Worm (Caenorhabditis elegans) whole organism, late embryonic: ENCODE data around the gene C33A12.4.

Experiments used
- C38D4.7 ChIP-seq: fragments of 200-800 bp; sonication (Bioruptor generic); optimal IDR thresholded peaks from 2 replicates; lab custom pipeline; 2018; ENCODE audit warnings: mild to moderate bottlenecking, missing genetic modification characterization, moderate library complexity, missing compliant biosample characterization
- F13H6.1 ChIP-seq: sonication (generic microtip); optimal IDR thresholded peaks from 2 replicates; lab custom pipeline; 2016; ENCODE audit warnings: missing genetic modification characterization, missing compliant biosample characterization
- K09A11.1 ChIP-seq: sonication (generic microtip); optimal IDR thresholded peaks from 2 replicates; lab custom pipeline; 2017; ENCODE audit warnings: antibody characterized with exemption, mild to moderate bottlenecking, missing genetic modification characterization, missing compliant biosample characterization; ENCODE audit not compliant: insufficient read depth
- T23F11.4 ChIP-seq: fragments of 200-800 bp; sonication (Bioruptor generic); optimal IDR thresholded peaks from 2 replicates; lab custom pipeline; 2018; ENCODE audit warnings: mild to moderate bottlenecking, missing genetic modification characterization, missing compliant biosample characterization
- Y22D7AL.16 ChIP-seq: sonication (generic microtip); optimal IDR thresholded peaks from 2 replicates; lab custom pipeline; 2016; ENCODE audit warnings: missing genetic modification characterization, missing compliant biosample characterization
- ahr-1 ChIP-seq: sonication (generic microtip); optimal IDR thresholded peaks from 2 replicates; lab custom pipeline; 2016; ENCODE audit warnings: missing genetic modification characterization, missing compliant biosample characterization
- ceh-14 ChIP-seq: sonication (generic microtip); optimal IDR thresholded peaks from 2 replicates; lab custom pipeline; 2016; ENCODE audit warnings: missing genotype, missing genetic modification characterization, missing compliant biosample characterization
- ceh-18 ChIP-seq: sonication (generic microtip); optimal IDR thresholded peaks from 2 replicates; lab custom pipeline; 2016; ENCODE audit warnings: missing genetic modification characterization, missing compliant biosample characterization
- ceh-19 ChIP-seq: fragments of 200-800 bp; sonication (Bioruptor generic); optimal IDR thresholded peaks from 2 replicates; lab custom pipeline; 2018; ENCODE audit warnings: mild to moderate bottlenecking, missing genetic modification characterization, missing compliant biosample characterization
- ceh-2 ChIP-seq: sonication (generic microtip); optimal IDR thresholded peaks from 2 replicates; lab custom pipeline; 2016; ENCODE audit warnings: missing genotype, missing genetic modification characterization, missing compliant biosample characterization
- ceh-22 ChIP-seq: sonication (generic microtip); optimal IDR thresholded peaks from 2 replicates; lab custom pipeline; 2017; ENCODE audit warnings: missing biosample characterization, missing genetic modification characterization
- ceh-24 ChIP-seq: sonication (generic microtip); optimal IDR thresholded peaks from 2 replicates; lab custom pipeline; 2016; ENCODE audit warnings: mild to moderate bottlenecking, missing genetic modification characterization, missing compliant biosample characterization
- ceh-30 ChIP-seq: fragments of 150-350 bp; optimal IDR thresholded peaks from 2 replicates; lab custom pipeline; 2014; ENCODE audit warnings: missing biosample characterization, missing genetic modification characterization
- ceh-31 ChIP-seq: sonication (generic microtip); optimal IDR thresholded peaks from 2 replicates; lab custom pipeline; 2016; ENCODE audit warnings: missing genetic modification characterization, missing compliant biosample characterization
- ceh-34 ChIP-seq: sonication (generic microtip); optimal IDR thresholded peaks from 2 replicates; lab custom pipeline; 2016; ENCODE audit warnings: mild to moderate bottlenecking, missing genetic modification characterization, missing compliant biosample characterization
- ceh-45 ChIP-seq: fragments of 200-800 bp; sonication (Bioruptor generic); IDR thresholded peaks from 2 replicates; pipeline ENCODE4 v1.3.6; 2022; ENCODE audit warnings: missing genetic modification reagents, missing genetic modification characterization, missing compliant biosample characterization
- dve-1 ChIP-seq: sonication (generic microtip); optimal IDR thresholded peaks from 2 replicates; lab custom pipeline; 2017; ENCODE audit warnings: antibody characterized with exemption, mild to moderate bottlenecking, missing genetic modification characterization, missing compliant biosample characterization
- elt-2 ChIP-seq: sonication (generic microtip); optimal IDR thresholded peaks from 2 replicates; lab custom pipeline; 2016; ENCODE audit warnings: missing genetic modification reagents, missing genetic modification characterization, missing compliant biosample characterization
- fax-1 ChIP-seq: sonication (generic microtip); optimal IDR thresholded peaks from 2 replicates; lab custom pipeline; 2016; ENCODE audit warnings: missing genotype, missing genetic modification characterization, missing compliant biosample characterization
- fkh-6 ChIP-seq: sonication (generic microtip); optimal IDR thresholded peaks from 2 replicates; lab custom pipeline; 2016; ENCODE audit warnings: missing genetic modification characterization, missing compliant biosample characterization
- gmeb-2 ChIP-seq: sonication (generic microtip); optimal IDR thresholded peaks from 2 replicates; lab custom pipeline; 2016; ENCODE audit warnings: missing genetic modification characterization, inconsistent platforms, missing compliant biosample characterization
- hlh-15 ChIP-seq: sonication (generic microtip); optimal IDR thresholded peaks from 2 replicates; lab custom pipeline; 2016; ENCODE audit warnings: missing genetic modification characterization, missing compliant biosample characterization
- hlh-30 ChIP-seq: sonication (generic microtip); optimal IDR thresholded peaks from 2 replicates; lab custom pipeline; 2017; ENCODE audit warnings: antibody characterized with exemption, missing genetic modification characterization, missing compliant biosample characterization; ENCODE audit not compliant: insufficient read depth
- madf-2 ChIP-seq: sonication (generic microtip); optimal IDR thresholded peaks from 2 replicates; lab custom pipeline; 2017; ENCODE audit warnings: missing genetic modification characterization, missing compliant biosample characterization
- mec-3 ChIP-seq: sonication (generic microtip); optimal IDR thresholded peaks from 2 replicates; lab custom pipeline; 2016; ENCODE audit warnings: borderline replicate concordance, missing genetic modification characterization, missing compliant biosample characterization
- nfya-1 ChIP-seq: sonication (generic microtip); optimal IDR thresholded peaks from 2 replicates; lab custom pipeline; 2017; ENCODE audit warnings: missing genetic modification characterization, mild to moderate bottlenecking, missing compliant biosample characterization, antibody characterized with exemption, moderate library complexity
- nhr-232 ChIP-seq: sonication (generic microtip); optimal IDR thresholded peaks from 2 replicates; lab custom pipeline; 2016; ENCODE audit warnings: missing genetic modification characterization, missing compliant biosample characterization
- npax-4 ChIP-seq: sonication (generic microtip); optimal IDR thresholded peaks from 2 replicates; lab custom pipeline; 2016; ENCODE audit warnings: missing genetic modification characterization, missing compliant biosample characterization
- pat-9 ChIP-seq: fragments of 200-800 bp; sonication (Bioruptor generic); optimal IDR thresholded peaks from 2 replicates; lab custom pipeline; 2018; ENCODE audit warnings: mild to moderate bottlenecking, missing genetic modification characterization, moderate library complexity, missing compliant biosample characterization
- pha-2 ChIP-seq: sonication (generic microtip); optimal IDR thresholded peaks from 2 replicates; lab custom pipeline; 2017; ENCODE audit warnings: mild to moderate bottlenecking, missing genetic modification characterization, missing compliant biosample characterization
- pha-4 ChIP-seq: fragments of 150-350 bp; optimal IDR thresholded peaks from 2 replicates; lab custom pipeline; 2018; ENCODE audit warnings: missing biosample characterization, missing genetic modification reagents, missing genetic modification characterization
- pqm-1 ChIP-seq: sonication (generic microtip); optimal IDR thresholded peaks from 2 replicates; lab custom pipeline; 2016; ENCODE audit warnings: missing genetic modification characterization, missing compliant biosample characterization
- pros-1 ChIP-seq: fragments of 150-350 bp; optimal IDR thresholded peaks from 2 replicates; lab custom pipeline; 2014; ENCODE audit warnings: missing biosample characterization, missing genetic modification reagents, missing genetic modification characterization
- rnt-1 ChIP-seq: sonication (generic microtip); optimal IDR thresholded peaks from 2 replicates; lab custom pipeline; 2016; ENCODE audit warnings: missing genetic modification characterization, missing compliant biosample characterization
- sdc-2 ChIP-seq: sonication (generic microtip); optimal IDR thresholded peaks from 2 replicates; lab custom pipeline; 2016; ENCODE audit warnings: missing genotype, missing genetic modification characterization, missing compliant biosample characterization
- sox-2 ChIP-seq: fragments of 200-800 bp; sonication (Bioruptor generic); IDR thresholded peaks from 2 replicates; pipeline ENCODE4 v1.3.6; 2022; ENCODE audit warnings: missing genetic modification reagents, missing genetic modification characterization, missing compliant biosample characterization
- syd-9 ChIP-seq: sonication (generic microtip); optimal IDR thresholded peaks from 2 replicates; lab custom pipeline; 2016; ENCODE audit warnings: mild to moderate bottlenecking, missing genetic modification characterization, moderate library complexity, missing compliant biosample characterization
- tbx-2 ChIP-seq: sonication (generic microtip); optimal IDR thresholded peaks from 2 replicates; lab custom pipeline; 2016; ENCODE audit warnings: missing genetic modification characterization, missing compliant biosample characterization
- tbx-7 ChIP-seq: sonication (generic microtip); optimal IDR thresholded peaks from 2 replicates; lab custom pipeline; 2016; ENCODE audit warnings: missing genotype, missing genetic modification characterization, missing compliant biosample characterization
- unc-3 ChIP-seq, 2 experiments: fragments of 200-800 bp in 1 of 2; sonication (Bioruptor generic) in 1 of 2; sonication (generic microtip) in 1 of 2; conservative IDR thresholded peaks in 1 of 2; optimal IDR thresholded peaks in 1 of 2; 2 replicates each; pipeline versions ENCODE4 v1.3.6 to Lab custom; 2016 to 2022; ENCODE audit warnings: missing compliant biosample characterization in 2 of 2, missing genetic modification characterization in 2 of 2, missing genetic modification reagents in 1 of 2
- unc-42 ChIP-seq: sonication (generic microtip); optimal IDR thresholded peaks from 2 replicates; lab custom pipeline; 2016; ENCODE audit warnings: missing genotype, missing genetic modification characterization, missing compliant biosample characterization
- unc-86 ChIP-seq: sonication (generic microtip); optimal IDR thresholded peaks from 2 replicates; lab custom pipeline; 2016; ENCODE audit warnings: missing genetic modification characterization, missing compliant biosample characterization

C33A12.4 gene

DNA sequence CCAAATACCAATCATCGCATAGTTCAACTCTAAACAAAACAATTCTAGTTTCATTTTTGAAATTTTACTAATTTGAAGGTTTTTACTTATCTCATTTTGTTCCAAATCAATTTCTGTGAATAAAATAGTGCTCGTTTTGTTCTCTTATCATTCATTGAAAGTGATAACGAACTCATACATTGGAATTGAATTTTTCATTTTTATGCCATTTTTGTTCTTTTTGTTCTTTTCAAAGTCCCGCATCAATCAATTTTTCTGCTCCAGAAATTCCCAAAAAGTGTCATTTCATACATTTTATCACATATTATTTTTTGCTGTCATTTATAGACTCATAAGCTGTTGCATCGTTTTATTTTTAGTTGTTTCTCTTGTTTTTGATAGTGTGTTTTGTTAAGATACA lies 27.1 kb upstream of the C33A12.4 start:
- TF ChIP-seq ceh-22 (tag; lab: Kevin White, UChicago): no peak
- TF ChIP-seq elt-2: peak; percentile 2

DNA sequence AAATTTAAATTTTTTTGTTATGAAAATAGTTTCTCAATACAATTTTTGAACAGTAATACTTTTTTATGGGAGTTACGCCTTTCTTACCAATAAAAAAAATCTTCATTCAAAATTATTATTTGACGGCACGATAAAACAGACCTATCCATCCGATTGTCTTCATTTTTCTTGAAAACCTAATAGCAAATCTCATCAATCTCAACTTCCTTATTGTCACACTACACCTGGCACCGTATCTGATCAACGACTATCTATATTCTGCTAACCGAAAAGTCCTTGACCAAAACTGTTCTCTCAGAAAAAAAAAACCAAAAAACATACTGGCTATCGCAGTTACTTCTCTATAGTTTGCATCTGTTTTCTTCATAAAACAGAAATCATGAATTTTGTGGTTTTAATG lies 25.8 kb upstream of the C33A12.4 start:
- no peak for TF ChIP-seq nhr-232 (tag; lab: Kevin White, UChicago)
- TF ChIP-seq ceh-31: no peak
- TF ChIP-seq pat-9 (tag; lab: Kevin White, UChicago): no peak
- no peak for TF ChIP-seq nfya-1 (tag; lab: Kevin White, UChicago)
- TF ChIP-seq, all 69 proteins: peak for 0

DNA sequence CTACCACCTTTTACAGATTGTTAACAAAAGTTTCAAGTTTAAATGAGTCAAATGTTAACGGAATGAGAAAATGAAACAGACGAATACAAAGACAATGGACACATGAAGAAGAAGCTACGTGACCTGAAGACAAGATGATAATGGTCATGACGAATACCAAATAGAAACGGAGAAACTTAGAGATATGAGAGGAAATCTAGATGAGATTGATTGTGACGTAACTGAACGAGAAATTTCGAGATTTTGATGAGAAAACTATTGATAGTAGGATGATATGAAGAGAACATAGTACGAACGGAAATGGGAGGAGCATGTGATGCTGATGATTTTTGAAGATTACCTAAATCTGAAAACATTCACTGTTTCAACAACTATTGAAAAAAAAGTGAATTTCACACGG lies 24.7 kb upstream of the C33A12.4 start:
- TF ChIP-seq Y22D7AL.16 (tag; lab: Kevin White, UChicago) (no peak), sdc-2 (tag; lab: Kevin White, UChicago) (no peak), unc-42 (tag; lab: Kevin White, UChicago) (no peak), F13H6.1 (tag; lab: Kevin White, UChicago) (no peak), madf-2 (tag; lab: Kevin White, UChicago) (no peak), fax-1 (tag; lab: Kevin White, UChicago) (no peak), nfya-1 (tag; lab: Kevin White, UChicago) (no peak), ceh-19 (GFP tag; lab: Kevin White, UChicago) (no peak), hlh-30 (no peak), unc-3 (GFP tag; conservative IDR thresholded peaks at IDR 0.05; lab: Robert Waterston, UW) (no peak), unc-3 (tag; optimal IDR thresholded peaks at IDR 0.05; lab: Kevin White, UChicago) (no peak), pha-2 (tag; lab: Kevin White, UChicago) (no peak), rnt-1 (tag; lab: Kevin White, UChicago) (no peak), tbx-2 (tag; lab: Kevin White, UChicago) (no peak), ceh-18 (no peak), ceh-2 (tag; lab: Kevin White, UChicago) (no peak), tbx-7 (tag; lab: Kevin White, UChicago) (no peak), ceh-14 (tag; lab: Kevin White, UChicago) (no peak), sox-2 (GFP tag; lab: Robert Waterston, UW) (no peak), fkh-6 (no peak), ahr-1 (tag; lab: Kevin White, UChicago) (no peak)

DNA sequence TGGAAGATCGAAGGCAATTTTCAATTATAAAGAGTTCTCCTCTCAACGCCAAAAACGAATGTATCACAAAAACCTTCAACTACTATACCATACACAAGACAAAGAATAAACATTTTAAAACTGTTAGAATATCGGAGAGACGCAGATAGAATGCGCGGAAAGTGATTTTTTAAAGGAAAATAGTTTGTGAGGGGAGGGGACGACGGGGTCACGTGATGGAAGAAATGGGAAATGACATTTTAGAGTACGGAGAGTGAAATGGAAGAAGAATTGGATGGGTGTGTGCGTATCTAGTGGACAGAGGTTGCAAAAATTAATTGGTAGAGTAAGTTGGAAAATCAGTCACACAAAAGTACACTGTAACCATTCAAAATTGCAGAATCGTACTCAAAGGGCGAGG lies 24.0 kb upstream of the C33A12.4 start:
- no peak for TF ChIP-seq unc-86 (tag; lab: Kevin White, UChicago)
- TF ChIP-seq K09A11.1 (tag; lab: Kevin White, UChicago): no peak
- no peak for TF ChIP-seq ceh-24
- no peak for TF ChIP-seq C38D4.7 (GFP tag; lab: Kevin White, UChicago)
- TF ChIP-seq hlh-30: peak; percentile 78

DNA sequence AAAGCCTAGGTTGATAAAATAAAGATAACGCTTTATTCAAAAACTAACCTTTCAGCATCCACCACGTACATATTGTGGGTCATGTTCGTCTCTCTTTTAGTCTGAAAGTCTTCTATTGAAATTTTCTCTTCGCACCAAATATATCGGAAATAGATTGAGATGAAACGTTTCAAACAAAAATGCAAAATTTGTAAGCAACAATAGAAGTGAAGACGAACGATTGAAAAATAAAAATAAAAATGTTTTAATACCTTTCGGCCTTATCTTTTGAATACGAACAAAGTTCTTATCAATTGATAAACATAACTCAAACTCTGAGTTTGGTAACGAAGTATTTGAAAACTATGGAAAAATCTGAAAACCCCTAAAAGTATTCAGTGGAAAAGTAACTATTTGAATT lies 22.7 kb upstream of the C33A12.4 start, which contains the start of gene F56H11.2:
Gene F56H11.2, minus strand, starts transcription at position 101 of the 400 bp plus-strand sequence.
- TF ChIP-seq npax-4 (tag; lab: Kevin White, UChicago): no peak

DNA sequence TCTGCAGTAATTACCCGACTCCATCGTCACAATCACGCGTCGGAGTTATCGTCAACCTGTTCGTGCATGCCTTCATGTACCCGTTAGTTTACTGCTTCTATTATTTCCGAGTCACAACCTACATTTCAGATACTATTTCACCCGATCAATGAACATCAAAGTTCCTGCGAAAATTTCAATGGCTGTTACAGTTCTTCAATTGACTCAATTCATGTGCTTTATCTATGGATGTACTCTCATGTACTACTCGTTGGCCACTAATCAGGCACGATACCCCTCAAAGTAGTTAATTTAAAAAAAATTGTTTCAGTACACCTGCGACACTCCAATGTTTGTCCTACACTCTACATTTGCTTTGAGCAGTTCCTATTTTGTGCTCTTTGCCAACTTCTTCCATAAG lies 20.4 kb upstream of the C33A12.4 start:
- TF ChIP-seq pqm-1 (no peak), T23F11.4 (GFP tag; lab: Kevin White, UChicago) (no peak), gmeb-2 (tag; lab: Kevin White, UChicago) (no peak), hlh-15 (tag; lab: Kevin White, UChicago) (no peak), pros-1 (tag; lab: Kevin White, UChicago) (no peak), mec-3 (tag; lab: Kevin White, UChicago) (no peak), Y22D7AL.16 (tag; lab: Kevin White, UChicago) (no peak), syd-9 (tag; lab: Kevin White, UChicago) (no peak), ceh-45 (no peak), ceh-34 (tag; lab: Kevin White, UChicago) (no peak), pha-4 (tag; lab: Kevin White, UChicago) (no peak), dve-1 (tag; lab: Kevin White, UChicago) (no peak), pat-9 (tag; lab: Kevin White, UChicago) (no peak), ceh-30 (no peak), fkh-6 (no peak)
